Fruit fly (Drosophila melanogaster): ENCODE measurements around the gene CG17350.

CG17350 gene

DNA sequence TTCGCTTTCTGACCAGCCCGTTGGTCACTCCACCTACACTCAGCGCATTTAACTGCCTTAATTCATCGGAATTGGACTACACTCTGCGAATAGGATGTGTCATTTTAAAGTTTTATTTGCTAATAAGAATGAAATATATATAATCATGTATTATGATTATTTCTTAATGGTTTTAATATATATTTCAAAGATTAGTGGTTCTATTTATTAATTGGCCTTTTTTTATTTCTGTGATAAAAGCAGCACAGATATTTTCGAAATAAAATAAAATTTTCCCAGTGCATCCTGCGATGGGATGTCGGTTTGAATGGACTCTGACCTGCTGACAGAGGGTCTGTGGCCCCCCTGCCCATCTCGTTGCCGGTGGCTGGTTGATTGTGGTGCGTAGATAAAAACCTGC lies 6.9 kb upstream of the CG17350 start (continued):
- no peak for TF ChIP-seq Dip2 (GFP tag; IDR thresholded peaks at IDR 0.05)
- TF ChIP-seq kay (GFP tag; optimal IDR thresholded peaks at IDR 0.05): no peak
- no peak for TF ChIP-seq pb (GFP tag; optimal IDR thresholded peaks at IDR 0.05)
- no peak for TF ChIP-seq stwl (tag; optimal IDR thresholded peaks at IDR 0.05)
- TF ChIP-seq nerfin-2 (GFP tag; IDR thresholded peaks at IDR 0.05; ENCODE audit: partially characterized antibody): no peak
- no peak for TF ChIP-seq abd-A (tag; optimal IDR thresholded peaks at IDR 0.05)
- no peak for TF ChIP-seq tll (GFP tag; optimal IDR thresholded peaks at IDR 0.05)
- TF ChIP-seq aop (GFP tag; IDR thresholded peaks at IDR 0.05): no peak
- TF ChIP-seq CG1602 (GFP tag; optimal IDR thresholded peaks at IDR 0.05): peak; percentile 9
- no peak for TF ChIP-seq Dip3 (GFP tag; optimal IDR thresholded peaks at IDR 0.05)
- no peak for TF ChIP-seq Bteb2 (GFP tag; optimal IDR thresholded peaks at IDR 0.05)
- no peak for TF ChIP-seq CG16815 (GFP tag; optimal IDR thresholded peaks at IDR 0.05)
- no peak for TF ChIP-seq stc (GFP tag; IDR thresholded peaks at IDR 0.05)
- no peak for TF ChIP-seq nom (GFP tag; optimal IDR thresholded peaks at IDR 0.05)
- TF ChIP-seq CG10543 (GFP tag; optimal IDR thresholded peaks at IDR 0.05): no peak
- no peak for TF ChIP-seq tna (GFP tag; IDR thresholded peaks at IDR 0.05; ENCODE audit: partially characterized antibody)
- TF ChIP-seq CG12219 (GFP tag; optimal IDR thresholded peaks at IDR 0.05): no peak
- no peak for TF ChIP-seq CG1024 (GFP tag; IDR thresholded peaks at IDR 0.05)
- TF ChIP-seq CG2875 (GFP tag; optimal IDR thresholded peaks at IDR 0.05): peak; percentile 0
- no peak for TF ChIP-seq CG10431 (GFP tag; optimal IDR thresholded peaks at IDR 0.05)
- TF ChIP-seq vfl (GFP tag; optimal IDR thresholded peaks at IDR 0.05): no peak
- TF ChIP-seq ssp (GFP tag; IDR thresholded peaks at IDR 0.05): 0 out of 2 replicates have a peak, but pooled peaks have one; percentile 6
- no peak for TF ChIP-seq CG18764 (GFP tag; optimal IDR thresholded peaks at IDR 0.05)
- no peak for TF ChIP-seq zen2 (GFP tag; IDR thresholded peaks at IDR 0.05; ENCODE audit: partially characterized antibody)
- TF ChIP-seq CG1603 (tag; optimal IDR thresholded peaks at IDR 0.05): no peak
- TF ChIP-seq CG2120 (GFP tag; optimal IDR thresholded peaks at IDR 0.05): no peak
- peak; percentile 59 for TF ChIP-seq CG15601 (tag; optimal IDR thresholded peaks at IDR 0.05)
- TF ChIP-seq CG31365 (tag; optimal IDR thresholded peaks at IDR 0.05): no peak
- peak in 1 of 3 experiments; percentile 32 for TF ChIP-seq Stat92E (GFP tag; optimal IDR thresholded peaks at IDR 0.05)
- no peak for TF ChIP-seq Sin3A (optimal IDR thresholded peaks at IDR 0.05)
- TF ChIP-seq CG1647 (GFP tag; optimal IDR thresholded peaks at IDR 0.05): no peak
- no peak for TF ChIP-seq dati (GFP tag; IDR thresholded peaks at IDR 0.05)
- TF ChIP-seq CG10147 (GFP tag; optimal IDR thresholded peaks at IDR 0.05): no peak
- no peak for TF ChIP-seq ase (GFP tag; IDR thresholded peaks at IDR 0.05)
- no peak for TF ChIP-seq pros (GFP tag; optimal IDR thresholded peaks at IDR 0.05)
- no peak for TF ChIP-seq CG7372 (GFP tag; IDR thresholded peaks at IDR 0.05)
- TF ChIP-seq CG12071 (GFP tag; optimal IDR thresholded peaks at IDR 0.05): no peak
- TF ChIP-seq BtbVII (GFP tag; optimal IDR thresholded peaks at IDR 0.05): no peak
- no peak for TF ChIP-seq klu (GFP tag; IDR thresholded peaks at IDR 0.05)
- no peak for TF ChIP-seq Sry-δ (GFP tag; optimal IDR thresholded peaks at IDR 0.05)
- TF ChIP-seq CG3838 (GFP tag; optimal IDR thresholded peaks at IDR 0.05): no peak
- no peak for TF ChIP-seq eyg (GFP tag; optimal IDR thresholded peaks at IDR 0.05)
- no peak for TF ChIP-seq CG6175 (GFP tag; IDR thresholded peaks at IDR 0.05)
- TF ChIP-seq sug (tag; optimal IDR thresholded peaks at IDR 0.05): no peak
- TF ChIP-seq Hand (GFP tag; optimal IDR thresholded peaks at IDR 0.05): no peak
- TF ChIP-seq Atf6 (GFP tag; IDR thresholded peaks at IDR 0.05): no peak
- no peak for TF ChIP-seq MESR4 (GFP tag; optimal IDR thresholded peaks at IDR 0.05)
- TF ChIP-seq CG13123 (GFP tag; optimal IDR thresholded peaks at IDR 0.05): no peak
- TF ChIP-seq nerfin-1 (tag; optimal IDR thresholded peaks at IDR 0.05): peak; percentile 44
- TF ChIP-seq disco-r (GFP tag; optimal IDR thresholded peaks at IDR 0.05): no peak
- TF ChIP-seq dan (GFP tag; IDR thresholded peaks at IDR 0.05): no peak
- peak; percentile 10 for TF ChIP-seq CG6254 (GFP tag; optimal IDR thresholded peaks at IDR 0.05)
